Fruit fly (Drosophila melanogaster) whole organism, embryonic: ENCODE measurements around the gene CG5565.

Experiments
- Adf1 ChIP-seq: fragments of 200-800 bp; sonication (Bioruptor generic); IDR thresholded peaks from 2 replicates; pipeline ENCODE4 v1.3.6; 2022; ENCODE audit warnings: missing biosample characterization, missing genetic modification characterization
- Hsf ChIP-seq: fragments of 200-800 bp; sonication (Bioruptor generic); optimal IDR thresholded peaks from 3 replicates; lab custom pipeline; 2016; ENCODE audit warnings: missing biosample characterization, missing genetic modification characterization

DNA sequence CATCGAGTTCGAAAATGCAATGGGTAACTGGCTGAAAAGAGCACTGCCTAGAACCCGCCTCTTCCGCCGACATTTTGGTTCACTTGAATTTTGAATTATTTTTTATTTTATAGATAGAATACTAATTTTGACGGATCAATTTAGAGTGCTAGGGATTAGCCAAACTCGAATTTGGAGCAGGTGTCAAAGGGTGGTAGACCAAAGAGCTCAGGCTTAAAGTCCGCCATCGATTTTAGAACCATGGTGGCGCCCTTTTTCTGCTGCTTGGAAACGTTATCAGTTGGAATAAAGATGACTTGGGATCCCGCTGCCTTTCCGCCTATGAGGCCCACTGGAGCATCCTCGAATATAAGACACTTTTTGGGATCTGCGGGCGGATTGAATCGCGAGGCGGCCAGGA, 905 bp downstream of the CG5565 start, which contains the start of gene CG31924:
- TF ChIP-seq Hsf (GFP tag; lab: Kevin White, UChicago) (no peak), Adf1 (GFP tag; lab: Robert Waterston, UW) (no peak)
